Fruit fly (Drosophila melanogaster) whole organism, embryonic: ENCODE data around the gene rasp.

Experiments used
- Adf1 ChIP-seq: fragments of 200-800 bp; sonication (Bioruptor generic); IDR thresholded peaks from 2 replicates; pipeline ENCODE4 v1.3.6; 2022; ENCODE audit warnings: missing biosample characterization, missing genetic modification characterization
- Asciz ChIP-seq: fragments of 200-800 bp; sonication (Bioruptor generic); optimal IDR thresholded peaks from 2 replicates; lab custom pipeline; 2017; ENCODE audit warnings: missing biosample characterization, mild to moderate bottlenecking, missing genetic modification characterization, missing genetic modification reagents
- Atf-2 ChIP-seq: fragments of 200-800 bp; sonication (Bioruptor generic); optimal IDR thresholded peaks from 2 replicates; lab custom pipeline; 2016; ENCODE audit warnings: missing biosample characterization, missing genetic modification characterization
- B-H1 ChIP-seq: fragments of 200-800 bp; sonication (Bioruptor generic); IDR thresholded peaks from 3 replicates; pipeline ENCODE4 v1.3.6; 2022; ENCODE audit warnings: missing biosample characterization, missing genetic modification characterization
- C15 ChIP-seq: fragments of 200-800 bp; sonication (Bioruptor generic); IDR thresholded peaks from 3 replicates; pipeline ENCODE4 v1.3.6; 2022; ENCODE audit warnings: missing biosample characterization, missing genetic modification characterization
- CG1024 ChIP-seq: fragments of 200-800 bp; sonication (Bioruptor generic); IDR thresholded peaks from 2 replicates; pipeline ENCODE4 v1.3.6; 2022; ENCODE audit warnings: missing biosample characterization, missing genetic modification characterization
- CG10321 ChIP-seq: fragments of 200-800 bp; sonication (Bioruptor generic); IDR thresholded peaks from 2 replicates; pipeline ENCODE4 v1.3.6; 2022; ENCODE audit warnings: missing biosample characterization, missing genetic modification characterization
- CG12744 ChIP-seq: fragments of 200-800 bp; sonication (Bioruptor generic); optimal IDR thresholded peaks from 2 replicates; lab custom pipeline; 2016; ENCODE audit warnings: missing biosample characterization, missing genetic modification characterization
- CG13775 ChIP-seq: fragments of 200-800 bp; sonication (Bioruptor generic); optimal IDR thresholded peaks from 3 replicates; lab custom pipeline; 2017; ENCODE audit warnings: missing biosample characterization, mild to moderate bottlenecking, missing genetic modification characterization
- CG14965 ChIP-seq: fragments of 200-800 bp; sonication (Bioruptor generic); optimal IDR thresholded peaks from 2 replicates; lab custom pipeline; 2016; ENCODE audit warnings: missing biosample characterization, missing genetic modification characterization, borderline replicate concordance
- CG15514 ChIP-seq: fragments of 200-800 bp; sonication (Bioruptor generic); optimal IDR thresholded peaks from 3 replicates; lab custom pipeline; 2017; ENCODE audit warnings: missing biosample characterization, missing genetic modification characterization, mild to moderate bottlenecking, moderate library complexity, missing genetic modification reagents
- CG17359 ChIP-seq: fragments of 200-800 bp; sonication (Bioruptor generic); optimal IDR thresholded peaks from 3 replicates; lab custom pipeline; 2018; ENCODE audit warnings: missing biosample characterization, mild to moderate bottlenecking, missing genetic modification characterization, moderate library complexity
- CG18599 ChIP-seq: fragments of 200-800 bp; sonication (Bioruptor generic); optimal IDR thresholded peaks from 3 replicates; lab custom pipeline; 2017; ENCODE audit warnings: missing biosample characterization, missing genetic modification characterization, mild to moderate bottlenecking, moderate library complexity, missing genetic modification reagents
- CG18619 ChIP-seq: fragments of 200-800 bp; sonication (Bioruptor generic); optimal IDR thresholded peaks from 3 replicates; lab custom pipeline; 2017; ENCODE audit warnings: missing biosample characterization, mild to moderate bottlenecking, missing genetic modification characterization
- CG32772 ChIP-seq: fragments of 200-800 bp; sonication (Bioruptor generic); IDR thresholded peaks from 2 replicates; pipeline ENCODE4 v1.3.6; 2022; ENCODE audit warnings: missing biosample characterization, missing genetic modification characterization
- CG34376 ChIP-seq: fragments of 200-800 bp; sonication (Bioruptor generic); optimal IDR thresholded peaks from 2 replicates; lab custom pipeline; 2018; ENCODE audit warnings: missing biosample characterization, mild to moderate bottlenecking, missing genetic modification characterization
- CG8478 ChIP-seq: fragments of >200 bp; optimal IDR thresholded peaks from 2 replicates; lab custom pipeline; 2018
- CG9437 ChIP-seq: fragments of 200-800 bp; sonication (Bioruptor generic); optimal IDR thresholded peaks from 2 replicates; lab custom pipeline; 2018; ENCODE audit warnings: missing biosample characterization, mild to moderate bottlenecking, missing genetic modification characterization
- D19A ChIP-seq: fragments of 200-800 bp; optimal IDR thresholded peaks from 3 replicates; lab custom pipeline; 2019; ENCODE audit warnings: missing biosample characterization, mild to moderate bottlenecking, missing genetic modification characterization, moderate library complexity
- Dref ChIP-seq: fragments of 200-800 bp; sonication (Bioruptor generic); IDR thresholded peaks from 2 replicates; pipeline ENCODE4 v1.3.6; 2022; ENCODE audit warnings: missing biosample characterization, missing genetic modification characterization
- Fer2 ChIP-seq: fragments of 200-800 bp; sonication (Bioruptor generic); optimal IDR thresholded peaks from 2 replicates; lab custom pipeline; 2018; ENCODE audit warnings: missing biosample characterization, mild to moderate bottlenecking, missing genetic modification characterization, moderate library complexity
- HHEX ChIP-seq: fragments of 200-800 bp; sonication (Bioruptor generic); optimal IDR thresholded peaks from 3 replicates; lab custom pipeline; 2017; ENCODE audit warnings: missing biosample characterization, mild to moderate bottlenecking, missing genetic modification characterization, missing genetic modification reagents
- Hand ChIP-seq: fragments of 200-800 bp; sonication (Bioruptor generic); optimal IDR thresholded peaks from 2 replicates; lab custom pipeline; 2017; ENCODE audit warnings: mild to moderate bottlenecking, missing biosample characterization, missing genetic modification reagents, missing genetic modification characterization
- HmgD ChIP-seq: fragments of 200-800 bp; sonication (Bioruptor generic); optimal IDR thresholded peaks from 3 replicates; lab custom pipeline; 2016; ENCODE audit warnings: missing biosample characterization, missing genetic modification characterization
- Oaz ChIP-seq: fragments of 200-800 bp; sonication (Bioruptor generic); IDR thresholded peaks from 2 replicates; pipeline ENCODE4 v1.3.6; 2022; ENCODE audit warnings: missing biosample characterization, missing genetic modification characterization
- Poxn ChIP-seq: fragments of 200-800 bp; sonication (Bioruptor generic); IDR thresholded peaks from 2 replicates; pipeline ENCODE4 v1.3.6; 2022; ENCODE audit warnings: missing biosample characterization, missing genetic modification characterization
- Ravus ChIP-seq: fragments of 200-800 bp; sonication (Bioruptor generic); IDR thresholded peaks from 2 replicates; pipeline ENCODE4 v1.3.6; 2022; ENCODE audit warnings: missing biosample characterization, missing genetic modification characterization
- Ssrp ChIP-seq: fragments of 200-800 bp; sonication (Bioruptor generic); optimal IDR thresholded peaks from 2 replicates; lab custom pipeline; 2018; ENCODE audit warnings: missing biosample characterization, mild to moderate bottlenecking, missing genetic modification characterization, moderate library complexity
- Stat92E ChIP-seq, 3 experiments: fragments of >200 bp in 2 of 3; fragments of 200-800 bp in 1 of 3; sonication (Bioruptor generic) in 1 of 3; optimal IDR thresholded peaks; 2 replicates each; lab custom pipeline; 2017 to 2019; ENCODE audit warnings: missing biosample characterization in 3 of 3, missing genetic modification characterization in 3 of 3, mild to moderate bottlenecking in 1 of 3, moderate library complexity in 1 of 3
- YL-1 ChIP-seq: fragments of 200-800 bp; sonication (Bioruptor generic); optimal IDR thresholded peaks from 3 replicates; lab custom pipeline; 2017; ENCODE audit warnings: missing biosample characterization, mild to moderate bottlenecking, missing genetic modification characterization
- caup ChIP-seq: fragments of 200-800 bp; sonication (Bioruptor generic); optimal IDR thresholded peaks from 3 replicates; lab custom pipeline; 2017; ENCODE audit warnings: missing biosample characterization, mild to moderate bottlenecking, missing genetic modification characterization, moderate library complexity; ENCODE audit not compliant: severe bottlenecking
- cwo ChIP-seq: fragments of 200-800 bp; sonication (Bioruptor generic); optimal IDR thresholded peaks from 3 replicates; lab custom pipeline; 2017; ENCODE audit warnings: missing biosample characterization, missing genetic modification characterization, mild to moderate bottlenecking, moderate library complexity, missing genetic modification reagents
- dan ChIP-seq: fragments of 200-800 bp; sonication (Bioruptor generic); IDR thresholded peaks from 2 replicates; pipeline ENCODE4 v1.3.6; 2022; ENCODE audit warnings: missing biosample characterization, missing genetic modification characterization
- dimm ChIP-seq: fragments of 200-800 bp; sonication (Bioruptor generic); IDR thresholded peaks from 2 replicates; pipeline ENCODE4 v1.3.6; 2022; ENCODE audit warnings: missing biosample characterization, missing genetic modification characterization
- disco-r ChIP-seq: fragments of 200-800 bp; sonication (Bioruptor generic); optimal IDR thresholded peaks from 2 replicates; lab custom pipeline; 2016; ENCODE audit warnings: missing biosample characterization, missing genetic modification characterization
- dm ChIP-seq: fragments of 200-800 bp; sonication (Bioruptor generic); optimal IDR thresholded peaks from 3 replicates; lab custom pipeline; 2016; ENCODE audit warnings: missing biosample characterization, missing genetic modification characterization
- exex ChIP-seq: fragments of 200-800 bp; sonication (Bioruptor generic); optimal IDR thresholded peaks from 4 replicates; lab custom pipeline; 2018; ENCODE audit warnings: missing biosample characterization, mild to moderate bottlenecking, missing genetic modification characterization, moderate library complexity
- jing ChIP-seq: fragments of 200-800 bp; sonication (Bioruptor generic); optimal IDR thresholded peaks from 2 replicates; lab custom pipeline; 2018; ENCODE audit warnings: missing biosample characterization, mild to moderate bottlenecking, missing genetic modification characterization
- jumu ChIP-seq: fragments of 200-800 bp; sonication (Bioruptor generic); optimal IDR thresholded peaks from 3 replicates; lab custom pipeline; 2016; ENCODE audit warnings: missing biosample characterization, missing genetic modification characterization
- odd ChIP-seq: fragments of 200-800 bp; sonication (Bioruptor generic); optimal IDR thresholded peaks from 2 replicates; lab custom pipeline; 2017; ENCODE audit warnings: missing biosample characterization, mild to moderate bottlenecking, missing genetic modification characterization
- pan ChIP-seq, 4 experiments: fragments of >200 bp in 3 of 4; fragments of 200-800 bp in 1 of 4; sonication (Bioruptor generic) in 1 of 4; optimal IDR thresholded peaks in 3 of 4; IDR thresholded peaks in 1 of 4; 2 replicates each; pipeline versions ENCODE4 v1.3.6 to Lab custom; 2017 to 2022; ENCODE audit warnings: missing biosample characterization in 2 of 4, missing genetic modification characterization in 2 of 4, mixed read lengths in 1 of 4
- pita ChIP-seq: fragments of 200-800 bp; sonication (Bioruptor generic); optimal IDR thresholded peaks from 2 replicates; lab custom pipeline; 2017; ENCODE audit warnings: missing biosample characterization, mild to moderate bottlenecking, missing genetic modification characterization
- pros ChIP-seq: fragments of 200-800 bp; sonication (Bioruptor generic); optimal IDR thresholded peaks from 3 replicates; lab custom pipeline; 2019; ENCODE audit warnings: missing biosample characterization, mild to moderate bottlenecking, missing genetic modification characterization, moderate library complexity
- ro ChIP-seq: fragments of 200-800 bp; sonication (Bioruptor generic); IDR thresholded peaks from 2 replicates; pipeline ENCODE4 v1.3.6; 2022; ENCODE audit warnings: missing biosample characterization, missing genetic modification characterization
- sna ChIP-seq: fragments of 200-800 bp; sonication (Bioruptor generic); IDR thresholded peaks from 2 replicates; pipeline ENCODE4 v1.3.6; 2022; ENCODE audit warnings: missing biosample characterization, missing genetic modification characterization; ENCODE audit not compliant: partially characterized antibody
- stwl ChIP-seq: fragments of 200-800 bp; sonication (Bioruptor generic); optimal IDR thresholded peaks from 3 replicates; lab custom pipeline; 2018; ENCODE audit warnings: missing biosample characterization, mild to moderate bottlenecking, missing genetic modification characterization, moderate library complexity
- tap ChIP-seq: fragments of 200-800 bp; optimal IDR thresholded peaks from 3 replicates; lab custom pipeline; 2019; ENCODE audit warnings: missing biosample characterization, mild to moderate bottlenecking, missing genetic modification characterization, moderate library complexity
- tio ChIP-seq: fragments of 200-800 bp; sonication (Bioruptor generic); optimal IDR thresholded peaks from 2 replicates; lab custom pipeline; 2017; ENCODE audit warnings: missing biosample characterization, missing genetic modification characterization, inconsistent platforms
- unc-4 ChIP-seq: fragments of 200-800 bp; sonication (Bioruptor generic); IDR thresholded peaks from 2 replicates; pipeline ENCODE4 v1.3.6; 2022; ENCODE audit warnings: missing biosample characterization, missing genetic modification characterization; ENCODE audit not compliant: partially characterized antibody
- zen ChIP-seq: fragments of 200-800 bp; sonication (Bioruptor generic); optimal IDR thresholded peaks from 3 replicates; lab custom pipeline; 2018; ENCODE audit warnings: missing biosample characterization, mild to moderate bottlenecking, missing genetic modification characterization, moderate library complexity

rasp gene

dm6 chr3L:3197464-3197863, 35.5 kb downstream of the rasp start, which contains the start of gene CG14966 (continued):
- peak; percentile 91 for TF ChIP-seq unc-4 (GFP tag; lab: Robert Waterston, UW)
- TF ChIP-seq Fer2 (tag; lab: Kevin White, UChicago): no peak
- TF ChIP-seq caup (GFP tag; lab: Kevin White, UChicago): no peak
- TF ChIP-seq CG12744 (GFP tag; lab: Kevin White, UChicago): no peak
- TF ChIP-seq CG17359: no peak
- TF ChIP-seq pros (GFP tag; lab: Kevin White, UChicago): no peak
- no peak for TF ChIP-seq disco-r
- no peak for TF ChIP-seq ro (GFP tag; lab: Robert Waterston, UW)
- no peak for TF ChIP-seq CG13775
- TF ChIP-seq Asciz (GFP tag; lab: Kevin White, UChicago): no peak
- TF ChIP-seq dimm (GFP tag; lab: Robert Waterston, UW): no peak
- peak; percentile 44 for TF ChIP-seq HmgD
- TF ChIP-seq B-H1 (GFP tag; lab: Robert Waterston, UW): no peak
- no peak for TF ChIP-seq CG18619 (GFP tag; lab: Kevin White, UChicago)
- no peak for TF ChIP-seq CG32772
- no peak for TF ChIP-seq cwo (GFP tag; lab: Kevin White, UChicago)
- no peak for TF ChIP-seq CG10321 (GFP tag; lab: Robert Waterston, UW)
- TF ChIP-seq C15 (GFP tag; lab: Robert Waterston, UW): no peak
- no peak for TF ChIP-seq dm (GFP tag; lab: Kevin White, UChicago)
- TF ChIP-seq odd: no peak
- TF ChIP-seq Adf1 (GFP tag; lab: Robert Waterston, UW): no peak
- peak; percentile 22 for TF ChIP-seq CG18599 (GFP tag; lab: Kevin White, UChicago)
- TF ChIP-seq Poxn (GFP tag; lab: Robert Waterston, UW): no peak
- peak; percentile 43 for TF ChIP-seq stwl (tag; lab: Kevin White, UChicago)
- TF ChIP-seq jumu: peak; percentile 9
- no peak for TF ChIP-seq zen (tag; lab: Kevin White, UChicago)
- TF ChIP-seq dan (GFP tag; lab: Robert Waterston, UW): no peak
- TF ChIP-seq Hand (GFP tag; lab: Kevin White, UChicago): no peak
- TF ChIP-seq CG8478 (lab: Kevin White, UChicago): no peak
- no peak for TF ChIP-seq HHEX (GFP tag; lab: Kevin White, UChicago)
- TF ChIP-seq Ssrp (tag; lab: Kevin White, UChicago): no peak
- no peak for TF ChIP-seq CG9437 (GFP tag; lab: Kevin White, UChicago)
- TF ChIP-seq D19A: no peak
- TF ChIP-seq tio: no peak
- TF ChIP-seq YL-1 (GFP tag; lab: Kevin White, UChicago): peak; percentile 79
- TF ChIP-seq CG14965: no peak
- TF ChIP-seq pan (optimal IDR thresholded peaks at IDR 0.05; lab: Kevin White, UChicago): no peak
- no peak for TF ChIP-seq pan (GFP tag; optimal IDR thresholded peaks at IDR 0.05 in 1 of 2, IDR thresholded peaks at IDR 0.05 in 1 of 2)
- peak; percentile 83 for TF ChIP-seq CG15514 (GFP tag; lab: Kevin White, UChicago)
- 0 out of 2 replicates have a peak, but pooled peaks have one; percentile 36 for TF ChIP-seq Dref
- no peak for TF ChIP-seq Ravus (GFP tag; lab: Robert Waterston, UW)
- peak; percentile 94 for TF ChIP-seq sna (GFP tag; lab: Robert Waterston, UW)
- TF ChIP-seq Atf-2 (GFP tag; lab: Kevin White, UChicago): no peak
- TF ChIP-seq CG1024 (GFP tag; lab: Robert Waterston, UW): no peak
- no peak for TF ChIP-seq tap (tag; lab: Kevin White, UChicago)
- TF ChIP-seq pita (GFP tag; lab: Kevin White, UChicago): no peak
- TF ChIP-seq Oaz: no peak
- TF ChIP-seq CG34376 (GFP tag; lab: Kevin White, UChicago): peak; percentile 79
- peak; percentile 2 for TF ChIP-seq exex (tag; lab: Kevin White, UChicago)
- peak in 1 of 3 experiments; percentile 80 for TF ChIP-seq Stat92E (GFP tag; optimal IDR thresholded peaks at IDR 0.05; lab: Kevin White, UChicago)
- TF ChIP-seq jing (GFP tag; lab: Kevin White, UChicago): no peak
